Worm (Caenorhabditis elegans) whole organism, L4 larva: ENCODE results near the gene srd-42.

Experiments used
- F10B5.3 ChIP-seq: sonication (generic microtip); optimal IDR thresholded peaks from 2 replicates; lab custom pipeline; 2016; ENCODE audit warnings: mild to moderate bottlenecking, missing genetic modification characterization, missing compliant biosample characterization
- F26F4.8 ChIP-seq: fragments of 200-800 bp; sonication (Bioruptor generic); conservative IDR thresholded peaks from 2 replicates; pipeline ENCODE4 v1.3.6; 2022; ENCODE audit warnings: missing genetic modification characterization, missing compliant biosample characterization
- T20F7.1 ChIP-seq: fragments of 200-800 bp; sonication (Bioruptor generic); optimal IDR thresholded peaks from 2 replicates; lab custom pipeline; 2018; ENCODE audit warnings: mild to moderate bottlenecking, missing genetic modification characterization, missing compliant biosample characterization
- T26A8.4 ChIP-seq: fragments of 200-800 bp; sonication (Bioruptor generic); IDR thresholded peaks from 2 replicates; pipeline ENCODE4 v1.3.6; 2022; ENCODE audit warnings: missing genetic modification characterization, missing compliant biosample characterization
- Y105C5A.15 ChIP-seq: fragments of 200-800 bp; sonication (Bioruptor generic); IDR thresholded peaks from 2 replicates; pipeline ENCODE4 v1.3.6; 2022; ENCODE audit warnings: missing genetic modification characterization, missing compliant biosample characterization
- Y5F2A.4 ChIP-seq: fragments of 200-800 bp; sonication (Bioruptor generic); optimal IDR thresholded peaks from 2 replicates; lab custom pipeline; 2018; ENCODE audit warnings: mild to moderate bottlenecking, missing genetic modification characterization, missing compliant biosample characterization
- ZK337.2 ChIP-seq: fragments of 200-800 bp; sonication (Bioruptor generic); IDR thresholded peaks from 2 replicates; pipeline ENCODE4 v1.3.6; 2022; ENCODE audit warnings: missing genetic modification reagents, missing genetic modification characterization, missing compliant biosample characterization
- ZK546.5 ChIP-seq, 2 experiments: sonication (generic microtip); optimal IDR thresholded peaks; 2 replicates each; lab custom pipeline; 2017; ENCODE audit warnings: missing biosample characterization in 2 of 2, missing genetic modification characterization in 2 of 2
- aha-1 ChIP-seq: fragments of 150-350 bp; peaks from one replicate; lab custom pipeline; 2014; ENCODE audit warnings: missing biosample characterization, missing genetic modification characterization
- aly-2 ChIP-seq: sonication (generic microtip); optimal IDR thresholded peaks from 2 replicates; lab custom pipeline; 2018; ENCODE audit warnings: missing biosample characterization, missing genetic modification characterization
- ama-1 ChIP-seq: fragments of 150-350 bp; optimal IDR thresholded peaks from 2 replicates; lab custom pipeline; 2014; ENCODE audit warnings: inconsistent platforms, mixed read lengths
- arid-1 ChIP-seq: fragments of 200-800 bp; sonication (Bioruptor generic); conservative IDR thresholded peaks from 2 replicates; pipeline ENCODE4 v1.3.6; 2022; ENCODE audit warnings: missing genetic modification reagents, missing genetic modification characterization, missing compliant biosample characterization
- ceh-32 ChIP-seq: sonication (generic microtip); optimal IDR thresholded peaks from 2 replicates; lab custom pipeline; 2016; ENCODE audit warnings: mild to moderate bottlenecking, missing genetic modification characterization, missing compliant biosample characterization; ENCODE audit not compliant: poor library complexity
- daf-12 ChIP-seq: fragments of 150-350 bp; optimal IDR thresholded peaks from 2 replicates; lab custom pipeline; 2014; ENCODE audit warnings: missing biosample characterization, missing genetic modification reagents, missing genetic modification characterization
- daf-16 ChIP-seq, 3 experiments: sonication (generic microtip); optimal IDR thresholded peaks; 2 replicates each; lab custom pipeline; 2016 to 2017; ENCODE audit warnings: missing genetic modification characterization in 3 of 3, missing genetic modification reagents in 3 of 3, mild to moderate bottlenecking in 2 of 3, missing compliant biosample characterization in 2 of 3, missing biosample characterization in 1 of 3, moderate library complexity in 1 of 3
- daf-19 ChIP-seq: fragments of 200-800 bp; sonication (Bioruptor generic); conservative IDR thresholded peaks from 2 replicates; pipeline ENCODE4 v1.3.6; 2022; ENCODE audit warnings: missing genetic modification characterization, missing compliant biosample characterization
- daf-8 ChIP-seq: fragments of 200-800 bp; sonication (Bioruptor generic); IDR thresholded peaks from 2 replicates; pipeline ENCODE4 v1.3.6; 2022; ENCODE audit warnings: missing genetic modification characterization, missing compliant biosample characterization
- dmd-6 ChIP-seq: fragments of 200-800 bp; sonication (Bioruptor generic); IDR thresholded peaks from 2 replicates; pipeline ENCODE4 v1.3.6; 2022; ENCODE audit warnings: missing genetic modification reagents, missing genetic modification characterization, missing compliant biosample characterization
- dmd-8 ChIP-seq: fragments of 200-800 bp; sonication (Bioruptor generic); IDR thresholded peaks from 2 replicates; pipeline ENCODE4 v1.3.6; 2022; ENCODE audit warnings: missing genetic modification characterization, missing compliant biosample characterization
- dmd-9 ChIP-seq: fragments of 200-800 bp; sonication (Bioruptor generic); IDR thresholded peaks from 2 replicates; pipeline ENCODE4 v1.3.6; 2022; ENCODE audit warnings: missing genetic modification reagents, missing genetic modification characterization, missing compliant biosample characterization
- dve-1 ChIP-seq: sonication (generic microtip); optimal IDR thresholded peaks from 2 replicates; lab custom pipeline; 2017; ENCODE audit warnings: antibody characterized with exemption, mild to moderate bottlenecking, missing genetic modification characterization, missing compliant biosample characterization; ENCODE audit not compliant: insufficient read depth
- egl-43 ChIP-seq: fragments of 200-800 bp; sonication (Bioruptor generic); IDR thresholded peaks from 2 replicates; pipeline ENCODE4 v1.3.6; 2022; ENCODE audit warnings: missing genetic modification reagents, missing genetic modification characterization, missing compliant biosample characterization
- fos-1 ChIP-seq: fragments of 150-350 bp; optimal IDR thresholded peaks from 2 replicates; lab custom pipeline; 2014; ENCODE audit warnings: missing biosample characterization, missing genetic modification characterization
- gei-8 ChIP-seq: fragments of 200-800 bp; sonication (Bioruptor generic); optimal IDR thresholded peaks from 2 replicates; lab custom pipeline; 2018; ENCODE audit warnings: mild to moderate bottlenecking, missing genetic modification characterization, missing compliant biosample characterization
- hif-1 ChIP-seq, 2 experiments: sonication (generic microtip); optimal IDR thresholded peaks; 2 replicates each; lab custom pipeline; 2016 to 2017; ENCODE audit warnings: missing compliant biosample characterization in 2 of 2, missing genetic modification characterization in 2 of 2, missing genetic modification reagents in 2 of 2, missing genotype in 2 of 2, mild to moderate bottlenecking in 1 of 2
- hlh-30 ChIP-seq: sonication (generic microtip); optimal IDR thresholded peaks from 2 replicates; lab custom pipeline; 2017; ENCODE audit warnings: antibody characterized with exemption, mild to moderate bottlenecking, missing genetic modification characterization, missing compliant biosample characterization; ENCODE audit not compliant: insufficient read depth
- lin-15B ChIP-seq: fragments of 150-350 bp; sonication (generic microtip); optimal IDR thresholded peaks from 3 replicates; lab custom pipeline; 2014; ENCODE audit warnings: missing biosample characterization, missing genetic modification characterization
- lin-29 ChIP-seq: fragments of 200-800 bp; sonication (Bioruptor generic); IDR thresholded peaks from 2 replicates; pipeline ENCODE4 v1.3.6; 2022; ENCODE audit warnings: missing genetic modification reagents, missing genetic modification characterization, missing compliant biosample characterization
- lin-39 ChIP-seq: fragments of 150-350 bp; optimal IDR thresholded peaks from 2 replicates; lab custom pipeline; 2014; ENCODE audit warnings: missing biosample characterization, missing genetic modification reagents, missing genetic modification characterization
- lir-3 ChIP-seq: sonication (generic microtip); optimal IDR thresholded peaks from 2 replicates; lab custom pipeline; 2016; ENCODE audit warnings: mild to moderate bottlenecking, missing genetic modification characterization, missing compliant biosample characterization
- madf-5 ChIP-seq, 2 experiments: fragments of 200-800 bp; sonication (Bioruptor generic); IDR thresholded peaks; 2 replicates each; pipeline ENCODE4 v1.3.6; 2022; ENCODE audit warnings: missing compliant biosample characterization in 2 of 2, missing genetic modification characterization in 2 of 2
- madf-9 ChIP-seq: fragments of 200-800 bp; sonication (Bioruptor generic); conservative IDR thresholded peaks from 2 replicates; pipeline ENCODE4 v1.3.6; 2022; ENCODE audit warnings: missing genetic modification reagents, missing genetic modification characterization, missing compliant biosample characterization
- mdl-1 ChIP-seq, 2 experiments: fragments of 150-350 bp in 1 of 2; sonication (generic microtip) in 1 of 2; optimal IDR thresholded peaks; 2 replicates each; lab custom pipeline; 2014 to 2017; ENCODE audit warnings: missing biosample characterization in 2 of 2, missing genetic modification characterization in 2 of 2
- mep-1 ChIP-seq: fragments of 150-350 bp; sonication (generic microtip); optimal IDR thresholded peaks from 3 replicates; lab custom pipeline; 2014; ENCODE audit warnings: missing biosample characterization, missing genetic modification characterization
- mxl-3 ChIP-seq: fragments of 200-800 bp; sonication (Bioruptor generic); optimal IDR thresholded peaks from 2 replicates; lab custom pipeline; 2018; ENCODE audit warnings: mild to moderate bottlenecking, missing genetic modification characterization, missing compliant biosample characterization
- nhr-10 ChIP-seq: fragments of 150-350 bp; optimal IDR thresholded peaks from 2 replicates; lab custom pipeline; 2014; ENCODE audit warnings: missing biosample characterization, missing genetic modification characterization
- nhr-102 ChIP-seq: sonication (generic microtip); optimal IDR thresholded peaks from 2 replicates; lab custom pipeline; 2016; ENCODE audit warnings: mild to moderate bottlenecking, missing genetic modification characterization, moderate library complexity, missing compliant biosample characterization
- nhr-11 ChIP-seq: fragments of 150-350 bp; optimal IDR thresholded peaks from 2 replicates; lab custom pipeline; 2014; ENCODE audit warnings: missing biosample characterization, missing genetic modification characterization
- nhr-111 ChIP-seq: fragments of 200-800 bp; sonication (Bioruptor generic); optimal IDR thresholded peaks from 2 replicates; lab custom pipeline; 2018; ENCODE audit warnings: mild to moderate bottlenecking, missing genetic modification characterization, missing compliant biosample characterization
- nhr-25 ChIP-seq: sonication (generic microtip); optimal IDR thresholded peaks from 2 replicates; lab custom pipeline; 2017; ENCODE audit warnings: missing genetic modification characterization, mild to moderate bottlenecking, missing compliant biosample characterization, antibody characterized with exemption, moderate library complexity, borderline replicate concordance; ENCODE audit not compliant: insufficient read depth
- nhr-41 ChIP-seq: fragments of 200-800 bp; sonication (Bioruptor generic); IDR thresholded peaks from 2 replicates; pipeline ENCODE4 v1.3.6; 2022; ENCODE audit warnings: missing genetic modification reagents, missing genetic modification characterization, missing compliant biosample characterization
- pqm-1 ChIP-seq: sonication (generic microtip); optimal IDR thresholded peaks from 2 replicates; lab custom pipeline; 2017; ENCODE audit warnings: missing biosample characterization, missing genetic modification characterization
- saeg-2 ChIP-seq: fragments of 200-800 bp; sonication (Bioruptor generic); IDR thresholded peaks from 2 replicates; pipeline ENCODE4 v1.3.6; 2022; ENCODE audit warnings: missing genetic modification reagents, missing genetic modification characterization, missing compliant biosample characterization
- sdz-12 ChIP-seq: fragments of 200-800 bp; sonication (Bioruptor generic); optimal IDR thresholded peaks from 2 replicates; lab custom pipeline; 2018; ENCODE audit warnings: mild to moderate bottlenecking, missing genetic modification characterization, missing compliant biosample characterization
- snpc-1.2 ChIP-seq: fragments of 200-800 bp; sonication (Bioruptor generic); IDR thresholded peaks from 2 replicates; pipeline ENCODE4 v1.3.6; 2022; ENCODE audit warnings: missing genetic modification reagents, missing genetic modification characterization, missing compliant biosample characterization
- spr-1 ChIP-seq: sonication (generic microtip); optimal IDR thresholded peaks from 2 replicates; lab custom pipeline; 2016; ENCODE audit warnings: mild to moderate bottlenecking, missing genetic modification characterization, missing compliant biosample characterization
- tag-97 ChIP-seq: fragments of 200-800 bp; sonication (Bioruptor generic); IDR thresholded peaks from 2 replicates; pipeline ENCODE4 v1.3.6; 2022; ENCODE audit warnings: missing genetic modification characterization, missing compliant biosample characterization
- unc-130 ChIP-seq: sonication (generic microtip); optimal IDR thresholded peaks from 2 replicates; lab custom pipeline; 2016; ENCODE audit warnings: missing genetic modification reagents, missing genetic modification characterization, missing compliant biosample characterization
- unc-39 ChIP-seq: sonication (generic microtip); optimal IDR thresholded peaks from 2 replicates; lab custom pipeline; 2017; ENCODE audit warnings: missing biosample characterization, missing genetic modification characterization
- zfp-3 ChIP-seq: fragments of 200-800 bp; sonication (Bioruptor generic); conservative IDR thresholded peaks from 2 replicates; pipeline ENCODE4 v1.3.6; 2022; ENCODE audit warnings: missing genetic modification reagents, missing genetic modification characterization, missing compliant biosample characterization
- zip-2 ChIP-seq: fragments of 150-350 bp; optimal IDR thresholded peaks from 2 replicates; lab custom pipeline; 2014; ENCODE audit warnings: missing biosample characterization, missing genetic modification characterization

srd-42 gene

DNA sequence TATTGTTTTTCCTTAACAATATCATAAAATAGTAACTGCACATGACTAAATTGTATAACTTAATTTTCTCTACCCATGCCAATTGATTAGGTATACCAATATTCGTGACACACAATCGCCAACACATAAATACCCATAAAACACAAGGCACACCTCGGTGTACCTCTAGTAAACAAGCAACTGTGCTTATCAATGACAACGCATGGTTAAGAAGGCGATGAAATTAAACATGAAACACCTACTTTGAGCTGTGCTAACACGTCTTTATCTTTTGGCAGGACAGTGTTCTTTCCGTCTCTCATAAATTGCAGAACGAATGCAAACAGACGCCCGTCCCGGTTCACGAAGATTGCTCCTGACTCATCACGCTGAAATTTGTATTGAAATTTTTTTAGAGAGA is 7.5 kb upstream of the srd-42 start:
- TF ChIP-seq ZK337.2 (GFP tag; lab: Robert Waterston, UW), result no peak
- no peak for TF ChIP-seq nhr-11 (tag; lab: Kevin White, UChicago)
- no peak for TF ChIP-seq F26F4.8
- peak; percentile 67 for TF ChIP-seq mxl-3 (GFP tag; lab: Kevin White, UChicago)
- TF ChIP-seq ama-1 (lab: Kevin White, UChicago), result no peak
- TF ChIP-seq pqm-1 (tag; lab: Kevin White, UChicago), result peak; percentile 92
- no peak for TF ChIP-seq dmd-9 (GFP tag; lab: Robert Waterston, UW)
- peak in 1 of 2 experiments; percentile 62 for TF ChIP-seq mdl-1 (tag; optimal IDR thresholded peaks at IDR 0.05; lab: Kevin White, UChicago)
- TF ChIP-seq daf-12 (tag; lab: Kevin White, UChicago), result no peak
- TF ChIP-seq dve-1 (tag; lab: Kevin White, UChicago), result peak; percentile 96
- TF ChIP-seq Y5F2A.4 (GFP tag; lab: Kevin White, UChicago), result no peak
- no peak for TF ChIP-seq lin-29 (GFP tag; lab: Robert Waterston, UW)
- TF ChIP-seq madf-5 (GFP tag; IDR thresholded peaks at IDR 0.05; lab: Robert Waterston, UW), result no peak
- TF ChIP-seq ZK546.5 (tag; optimal IDR thresholded peaks at IDR 0.05; lab: Kevin White, UChicago), result no peak
- no peak for TF ChIP-seq nhr-111
- no peak for TF ChIP-seq arid-1 (GFP tag; lab: Robert Waterston, UW)
- TF ChIP-seq zfp-3 (GFP tag; lab: Robert Waterston, UW), result no peak
- TF ChIP-seq mep-1 (tag; lab: Kevin White, UChicago), result peak; percentile 34
- peak; percentile 74 for TF ChIP-seq nhr-102 (tag; lab: Kevin White, UChicago)
- no peak for TF ChIP-seq dmd-8 (GFP tag; lab: Robert Waterston, UW)
- no peak for TF ChIP-seq spr-1 (tag; lab: Kevin White, UChicago)
- TF ChIP-seq hif-1 (tag; optimal IDR thresholded peaks at IDR 0.05; lab: Kevin White, UChicago), result no peak
- TF ChIP-seq F10B5.3 (tag; lab: Kevin White, UChicago), result no peak
- TF ChIP-seq egl-43, result no peak
- TF ChIP-seq nhr-41, result no peak
- TF ChIP-seq Y105C5A.15 (GFP tag; lab: Robert Waterston, UW), result no peak
- no peak for TF ChIP-seq lin-15B
- TF ChIP-seq ceh-32, result no peak
- TF ChIP-seq T20F7.1 (GFP tag; lab: Kevin White, UChicago), result no peak
- no peak for TF ChIP-seq aha-1 (tag; lab: Kevin White, UChicago)
- TF ChIP-seq zip-2 (tag; lab: Kevin White, UChicago), result peak; percentile 27
- TF ChIP-seq T26A8.4 (GFP tag; lab: Robert Waterston, UW), result no peak
- TF ChIP-seq aly-2 (tag; lab: Kevin White, UChicago), result no peak
- TF ChIP-seq lir-3 (tag; lab: Kevin White, UChicago), result no peak
- peak; percentile 93 for TF ChIP-seq dmd-6 (GFP tag; lab: Robert Waterston, UW)
- TF ChIP-seq unc-39, result no peak
- no peak for TF ChIP-seq gei-8 (GFP tag; lab: Kevin White, UChicago)
- TF ChIP-seq snpc-1.2 (GFP tag; lab: Robert Waterston, UW), result no peak
- TF ChIP-seq madf-9, result no peak
- TF ChIP-seq fos-1 (tag; lab: Kevin White, UChicago), result no peak
- no peak for TF ChIP-seq sdz-12
- TF ChIP-seq tag-97, result no peak
- TF ChIP-seq nhr-25 (tag; lab: Kevin White, UChicago), result no peak
- TF ChIP-seq daf-19, result no peak
- TF ChIP-seq daf-16 (GFP tag; optimal IDR thresholded peaks at IDR 0.05; lab: Kevin White, UChicago), result peak in 1 of 2 experiments; percentile 86
- peak; percentile 100 for TF ChIP-seq daf-16 (tag; optimal IDR thresholded peaks at IDR 0.05; lab: Kevin White, UChicago)
- no peak for TF ChIP-seq lin-39
- no peak for TF ChIP-seq saeg-2 (GFP tag; lab: Robert Waterston, UW)
- no peak for TF ChIP-seq daf-8 (GFP tag; lab: Robert Waterston, UW)
- peak; percentile 68 for TF ChIP-seq hlh-30 (tag; lab: Kevin White, UChicago)
- TF ChIP-seq nhr-10, result peak; percentile 58
- no peak for TF ChIP-seq unc-130 (GFP tag; lab: Kevin White, UChicago)
